Worm (Caenorhabditis elegans) whole organism, midembryonic: ENCODE measurements around the gene gplb-1.

Experiments
- T22C8.4 ChIP-seq: fragments of 200-800 bp; sonication (Bioruptor generic); IDR thresholded peaks from 2 replicates; pipeline ENCODE4 v1.3.6; 2022; ENCODE audit warnings: missing genetic modification characterization, missing compliant biosample characterization
- cog-1 ChIP-seq: sonication (generic microtip); optimal IDR thresholded peaks from 2 replicates; lab custom pipeline; 2016; ENCODE audit warnings: missing genetic modification characterization, missing compliant biosample characterization
- flt-1 ChIP-seq: fragments of 200-800 bp; sonication (Bioruptor generic); IDR thresholded peaks from 2 replicates; pipeline ENCODE4 v1.3.6; 2022; ENCODE audit warnings: missing genetic modification characterization, missing compliant biosample characterization
- klf-2 ChIP-seq: fragments of 200-800 bp; sonication (Bioruptor generic); conservative IDR thresholded peaks from 2 replicates; pipeline ENCODE4 v1.3.6; 2022; ENCODE audit warnings: missing genetic modification reagents, missing genetic modification characterization, missing compliant biosample characterization
- med-1 ChIP-seq: sonication (generic microtip); optimal IDR thresholded peaks from 2 replicates; lab custom pipeline; 2017; ENCODE audit warnings: missing genetic modification characterization, mild to moderate bottlenecking, missing compliant biosample characterization, antibody characterized with exemption, missing genetic modification reagents; ENCODE audit not compliant: insufficient read depth
- ref-1 ChIP-seq: fragments of 200-800 bp; sonication (Bioruptor generic); conservative IDR thresholded peaks from 2 replicates; pipeline ENCODE4 v1.3.6; 2022; ENCODE audit warnings: missing genetic modification reagents, missing genetic modification characterization, missing compliant biosample characterization
- tab-1 ChIP-seq: fragments of 200-800 bp; sonication (Bioruptor generic); IDR thresholded peaks from 2 replicates; pipeline ENCODE4 v1.3.6; 2022; ENCODE audit warnings: missing genetic modification characterization, missing compliant biosample characterization
- ztf-23 ChIP-seq: fragments of 200-800 bp; sonication (Bioruptor generic); IDR thresholded peaks from 2 replicates; pipeline ENCODE4 v1.3.6; 2022; ENCODE audit warnings: missing genetic modification reagents, missing genetic modification characterization, missing compliant biosample characterization
- ztf-29 ChIP-seq: fragments of 200-800 bp; sonication (Bioruptor generic); IDR thresholded peaks from 2 replicates; pipeline ENCODE4 v1.3.6; 2022; ENCODE audit warnings: missing genetic modification reagents, missing genetic modification characterization, missing compliant biosample characterization

DNA sequence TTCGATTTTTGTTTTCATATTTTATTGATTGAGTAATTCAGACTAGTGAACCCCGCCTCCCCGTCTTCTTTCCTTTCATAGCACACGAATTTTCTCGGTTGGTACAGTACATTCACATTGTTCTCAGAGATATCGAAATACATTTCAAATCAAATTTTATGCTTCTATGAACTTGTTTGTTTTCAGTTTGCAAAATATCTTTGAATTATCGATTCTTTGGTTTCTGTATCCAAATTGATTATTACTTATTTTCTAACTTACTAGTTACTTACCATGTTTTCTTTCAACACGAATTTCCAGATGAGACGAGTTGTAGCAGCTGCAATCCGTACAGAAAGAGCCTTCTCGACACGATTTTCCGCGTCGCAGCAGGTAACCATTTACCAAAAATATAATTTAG, 5.7 kb downstream of the gplb-1 start, which contains the start of gene mrps-2:
- TF ChIP-seq flt-1 (GFP tag; lab: Robert Waterston, UW) (no peak), ref-1 (GFP tag; lab: Robert Waterston, UW) (no peak), ztf-23 (GFP tag; lab: Robert Waterston, UW) (no peak), klf-2 (GFP tag; lab: Robert Waterston, UW) (no peak), cog-1 (no peak), tab-1 (GFP tag; lab: Robert Waterston, UW) (no peak), ztf-29 (GFP tag; lab: Robert Waterston, UW) (no peak), med-1 (GFP tag; lab: Kevin White, UChicago) (no peak), T22C8.4 (no peak)
